Fruit fly (Drosophila melanogaster): ENCODE data around the gene 14-3-3epsilon.

- no peak for TF ChIP-seq pan (optimal IDR thresholded peaks at IDR 0.05)
- peak; percentile 59 for TF ChIP-seq psq (optimal IDR thresholded peaks at IDR 0.05)
- no peak for TF ChIP-seq CG8478 (optimal IDR thresholded peaks at IDR 0.05)
Measured at dm6 chr3R:18199177-18199884, 43.0 kb upstream of the 14-3-3epsilon start, which contains the start of the genes Ssdp and CG7985.
